Worm (Caenorhabditis elegans) whole organism, late embryonic: ENCODE measurements around the gene cyn-16.

Source experiments
- T23F11.4 ChIP-seq: fragments of 200-800 bp; sonication (Bioruptor generic); optimal IDR thresholded peaks from 2 replicates; lab custom pipeline; 2018; ENCODE audit warnings: mild to moderate bottlenecking, missing genetic modification characterization, missing compliant biosample characterization
- ceh-18 ChIP-seq: sonication (generic microtip); optimal IDR thresholded peaks from 2 replicates; lab custom pipeline; 2016; ENCODE audit warnings: missing genetic modification characterization, missing compliant biosample characterization
- ceh-48 ChIP-seq: sonication (generic microtip); optimal IDR thresholded peaks from 2 replicates; lab custom pipeline; 2016; ENCODE audit warnings: missing genetic modification characterization, inconsistent platforms, missing compliant biosample characterization
- fkh-10 ChIP-seq: fragments of 150-350 bp; optimal IDR thresholded peaks from 2 replicates; lab custom pipeline; 2014; ENCODE audit warnings: missing biosample characterization, missing genetic modification reagents, missing genetic modification characterization
- hlh-13 ChIP-seq: fragments of 200-800 bp; sonication (Bioruptor generic); optimal IDR thresholded peaks from 2 replicates; lab custom pipeline; 2018; ENCODE audit warnings: mild to moderate bottlenecking, missing genetic modification characterization, missing compliant biosample characterization
- hlh-30 ChIP-seq: sonication (generic microtip); optimal IDR thresholded peaks from 2 replicates; lab custom pipeline; 2017; ENCODE audit warnings: antibody characterized with exemption, missing genetic modification characterization, missing compliant biosample characterization; ENCODE audit not compliant: insufficient read depth
- mec-3 ChIP-seq: sonication (generic microtip); optimal IDR thresholded peaks from 2 replicates; lab custom pipeline; 2016; ENCODE audit warnings: borderline replicate concordance, missing genetic modification characterization, missing compliant biosample characterization
- npax-4 ChIP-seq: sonication (generic microtip); optimal IDR thresholded peaks from 2 replicates; lab custom pipeline; 2016; ENCODE audit warnings: missing genetic modification characterization, missing compliant biosample characterization
- ref-2 ChIP-seq: sonication (generic microtip); optimal IDR thresholded peaks from 2 replicates; lab custom pipeline; 2016; ENCODE audit warnings: missing genetic modification characterization, missing compliant biosample characterization
- tbx-2 ChIP-seq: sonication (generic microtip); optimal IDR thresholded peaks from 2 replicates; lab custom pipeline; 2016; ENCODE audit warnings: missing genetic modification characterization, missing compliant biosample characterization
- unc-86 ChIP-seq: sonication (generic microtip); optimal IDR thresholded peaks from 2 replicates; lab custom pipeline; 2016; ENCODE audit warnings: missing genetic modification characterization, missing compliant biosample characterization

DNA sequence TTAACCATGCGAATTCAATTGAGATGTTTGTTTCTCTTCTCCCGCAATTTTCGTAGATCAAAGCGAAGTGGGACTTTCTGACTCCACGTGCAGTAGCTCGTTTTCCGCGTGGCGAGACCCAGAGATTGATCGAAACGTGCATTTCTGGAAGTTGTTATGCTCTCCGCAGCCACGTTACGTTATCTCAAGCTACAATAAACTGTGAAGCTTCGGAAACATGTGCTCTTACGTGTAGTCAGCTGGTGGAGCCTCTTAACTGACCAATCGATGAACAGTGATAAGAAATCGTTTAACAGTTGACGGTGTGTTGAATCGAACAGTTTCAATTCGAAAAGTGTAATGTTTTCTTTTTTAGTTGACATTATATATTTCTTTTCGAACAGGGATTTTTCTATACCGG is 15.6 kb upstream of the cyn-16 start:
- no peak for TF ChIP-seq ref-2 (tag; lab: Kevin White, UChicago)
- no peak for TF ChIP-seq hlh-13
- TF ChIP-seq ceh-18 (tag; lab: Kevin White, UChicago) = no peak
- no peak for TF ChIP-seq tbx-2
- no peak for TF ChIP-seq ceh-48 (tag; lab: Kevin White, UChicago)
- TF ChIP-seq hlh-30 = no peak
- no peak for TF ChIP-seq unc-86 (tag; lab: Kevin White, UChicago)
- TF ChIP-seq T23F11.4 = no peak
- no peak for TF ChIP-seq npax-4 (tag; lab: Kevin White, UChicago)
- no peak for TF ChIP-seq fkh-10 (GFP tag; lab: Kevin White, UChicago)
- no peak for TF ChIP-seq mec-3
